Fruit fly (Drosophila melanogaster) ovary, adult (tissue): ENCODE data around the gene CG15356.
A peak's percentile ranks its signal among the peaks of the same experiment; 100 is the strongest.

ENCODE experiments used
- CG17801 ChIP-seq: fragments of 200-800 bp; optimal IDR thresholded peaks from 2 replicates; lab custom pipeline; 2019; ENCODE audit warnings: missing biosample characterization, mild to moderate bottlenecking, missing genetic modification characterization, moderate library complexity; ENCODE audit not compliant: partially characterized antibody

The CG15356 gene

DNA sequence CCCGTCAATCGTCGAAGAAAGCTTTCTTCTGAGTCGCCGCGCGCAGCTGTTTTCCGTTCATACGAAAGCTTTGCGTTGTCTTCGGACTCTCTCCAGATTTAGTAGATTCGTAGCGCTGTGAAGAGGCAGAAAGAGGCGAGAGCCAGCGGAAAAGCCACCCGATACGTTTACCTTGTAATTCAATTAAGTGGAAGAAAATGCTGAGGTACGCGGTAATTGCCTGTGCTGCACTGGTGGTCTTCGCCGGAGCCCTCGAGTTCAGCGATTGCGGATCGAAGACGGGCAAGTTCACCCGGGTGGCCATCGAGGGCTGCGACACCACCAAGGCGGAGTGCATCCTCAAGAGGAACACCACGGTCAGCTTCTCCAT lies 7.6 kb upstream of the CG15356 start, which contains the start of gene Npc2a:
Npc2a (plus strand) TSS at position 99 of the 370 bp plus-strand sequence.
- peak; percentile 16 for TF ChIP-seq CG17801

dm6 chr2L:1987434-1988191 lies 7.1 kb upstream of the CG15356 start, which contains the start of gene Got2:
Got2 (minus strand) TSS chr2L:1987758.
- TF ChIP-seq CG17801 = peak; percentile 42

- TF ChIP-seq CG17801 = peak; percentile 18
Observed at dm6 chr2L:1986343-1987280, 6.1 kb upstream of the CG15356 start.

dm6 chr2L:1981726-1982367 lies 1.3 kb upstream of the CG15356 start, which contains the start of gene CG7289:
CG7289 (plus strand) TSS chr2L:1982217.
- TF ChIP-seq CG17801 = peak; percentile 24

dm6 chr2L:1979196-1979818 lies 1.2 kb downstream of the CG15356 start:
- TF ChIP-seq CG17801 = no peak

- no peak for TF ChIP-seq CG17801
Observed at dm6 chr2L:1975473-1975872, 5.1 kb downstream of the CG15356 start.

dm6 chr2L:1973957-1974356 lies 6.6 kb downstream of the CG15356 start, which contains the start of gene Der-1:
Der-1 (plus strand) TSS chr2L:1973957.
- TF ChIP-seq CG17801 = no peak

DNA sequence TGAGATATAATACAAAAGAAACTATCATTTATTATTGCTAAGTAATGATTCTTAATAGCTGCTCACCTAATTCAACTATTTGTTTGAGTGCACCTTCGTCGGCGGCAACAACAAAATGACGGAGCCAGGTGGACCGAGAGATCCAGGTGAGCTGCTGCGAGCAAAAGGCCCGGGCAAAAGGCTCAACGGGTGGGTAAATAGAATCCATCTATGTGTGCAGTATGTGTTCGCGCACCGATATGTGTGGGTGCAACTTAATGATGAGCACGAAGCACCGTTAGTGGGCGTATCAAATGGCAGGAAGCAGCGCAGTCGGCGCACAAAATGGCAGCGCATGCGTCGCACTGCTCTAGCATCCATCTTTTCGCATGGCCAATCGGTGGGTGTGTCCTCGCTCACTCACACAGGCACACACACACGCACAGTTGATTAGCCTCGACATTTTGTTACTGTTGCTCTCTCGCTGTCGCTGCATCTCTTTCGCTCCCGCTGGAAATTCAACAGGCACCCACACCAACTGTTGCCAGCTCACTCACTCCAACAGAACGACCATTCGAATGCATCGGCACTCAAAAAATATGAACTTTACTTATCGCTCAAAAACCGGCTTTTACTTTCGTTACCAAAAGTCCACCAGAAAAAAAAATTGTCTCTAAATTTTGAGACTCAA lies 8.0 kb downstream of the CG15356 start:
- no peak for TF ChIP-seq CG17801

dm6 chr2L:1970312-1970929 lies 10.1 kb downstream of the CG15356 start, which contains the start of gene erm:
erm (minus strand) TSS chr2L:1970362.
- TF ChIP-seq CG17801 = no peak

DNA sequence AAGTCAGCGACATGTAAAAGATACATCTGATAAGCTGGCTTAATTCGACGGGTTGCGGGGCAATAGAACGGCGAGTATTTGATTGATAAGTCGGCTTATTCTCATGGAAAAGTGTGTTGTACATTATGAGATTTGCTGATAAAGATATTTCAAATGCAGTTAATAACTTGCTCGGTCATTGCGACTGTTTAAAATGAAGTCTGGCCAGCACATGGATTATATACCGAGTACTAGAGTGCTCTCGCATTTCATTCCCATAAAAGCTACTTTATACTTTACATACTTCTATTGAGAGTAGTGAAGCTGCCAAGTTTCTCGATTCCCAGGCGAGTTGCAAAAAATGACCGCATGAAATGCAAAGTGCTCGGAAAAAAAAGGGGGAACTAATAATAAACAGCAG lies 12.7 kb downstream of the CG15356 start:
- no peak for TF ChIP-seq CG17801

- no peak for TF ChIP-seq CG17801
Observed at dm6 chr2L:1967301-1967700, 13.3 kb downstream of the CG15356 start.

DNA sequence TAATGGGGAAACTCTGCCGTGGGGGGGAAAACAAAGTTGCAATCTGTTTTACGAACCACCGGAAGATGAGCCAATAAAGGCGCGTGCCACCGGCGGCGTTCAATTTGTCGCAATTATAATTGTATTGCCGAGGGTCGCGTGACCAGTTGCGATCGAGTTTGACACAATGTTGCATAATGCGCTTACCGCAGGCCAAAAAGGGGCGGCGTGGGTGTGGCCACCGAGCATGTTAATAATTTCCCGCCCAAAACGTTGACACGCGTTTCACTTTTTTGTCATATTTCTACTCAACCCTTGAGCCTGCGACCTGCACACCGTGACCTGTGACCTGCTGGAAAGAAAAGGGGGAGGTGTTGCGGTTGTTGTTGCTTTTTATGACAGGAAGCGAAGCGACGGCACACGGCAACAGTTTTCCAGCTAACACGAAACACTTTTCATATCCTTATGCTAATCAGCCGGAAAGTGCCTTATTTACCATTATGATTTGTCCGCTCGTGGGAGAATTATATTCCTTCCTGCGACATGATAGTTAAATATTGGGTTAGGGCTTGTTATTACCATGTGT lies 18.5 kb downstream of the CG15356 start:
- no peak for TF ChIP-seq CG17801

- TF ChIP-seq CG17801 = no peak
Observed at dm6 chr2L:1960056-1960455, 20.5 kb downstream of the CG15356 start.

DNA sequence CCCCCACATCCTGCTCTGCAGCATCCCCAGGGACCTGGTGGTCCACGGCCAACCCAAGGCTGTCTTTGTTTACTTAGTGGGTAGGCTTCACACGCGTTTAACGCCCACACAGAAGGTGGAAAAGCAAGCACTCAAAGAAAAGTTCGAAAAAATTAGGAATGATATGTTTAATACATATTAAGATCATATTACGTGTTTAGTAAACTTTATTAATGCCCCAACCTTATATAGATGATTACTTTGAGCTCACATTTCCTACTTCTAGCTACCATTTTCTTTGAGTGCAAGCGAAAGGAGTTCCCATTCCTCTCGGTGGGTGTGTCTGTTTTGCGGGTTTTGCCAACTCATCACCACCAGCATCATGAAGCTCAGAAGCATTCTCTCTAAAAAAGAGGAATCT lies 21.1 kb downstream of the CG15356 start:
- TF ChIP-seq CG17801 = no peak

DNA sequence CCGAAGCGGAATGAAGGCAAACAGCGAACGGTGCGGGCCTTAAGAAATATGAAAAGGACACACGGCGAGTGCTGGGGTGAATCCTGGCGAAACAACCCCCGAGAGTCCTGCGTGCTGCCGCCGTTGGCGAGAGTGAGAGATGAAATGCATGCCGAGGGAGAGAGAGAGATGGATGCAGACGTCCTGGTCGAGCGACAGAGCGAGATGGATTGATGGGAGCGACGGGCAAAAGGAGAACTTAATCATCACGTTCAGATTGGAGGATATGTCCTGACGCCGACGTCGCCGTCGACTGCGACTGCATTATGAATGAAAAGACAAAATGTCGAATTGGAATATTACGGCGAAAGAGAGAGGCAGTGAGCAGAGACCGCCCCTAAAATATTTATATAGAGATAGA lies 26.0 kb downstream of the CG15356 start:
- TF ChIP-seq CG17801 = no peak
